Fruit fly (Drosophila melanogaster): ENCODE measurements around the gene CG14384.
A peak's percentile ranks its signal among the peaks of the same experiment; 100 is the strongest.

CG14384 gene

DNA sequence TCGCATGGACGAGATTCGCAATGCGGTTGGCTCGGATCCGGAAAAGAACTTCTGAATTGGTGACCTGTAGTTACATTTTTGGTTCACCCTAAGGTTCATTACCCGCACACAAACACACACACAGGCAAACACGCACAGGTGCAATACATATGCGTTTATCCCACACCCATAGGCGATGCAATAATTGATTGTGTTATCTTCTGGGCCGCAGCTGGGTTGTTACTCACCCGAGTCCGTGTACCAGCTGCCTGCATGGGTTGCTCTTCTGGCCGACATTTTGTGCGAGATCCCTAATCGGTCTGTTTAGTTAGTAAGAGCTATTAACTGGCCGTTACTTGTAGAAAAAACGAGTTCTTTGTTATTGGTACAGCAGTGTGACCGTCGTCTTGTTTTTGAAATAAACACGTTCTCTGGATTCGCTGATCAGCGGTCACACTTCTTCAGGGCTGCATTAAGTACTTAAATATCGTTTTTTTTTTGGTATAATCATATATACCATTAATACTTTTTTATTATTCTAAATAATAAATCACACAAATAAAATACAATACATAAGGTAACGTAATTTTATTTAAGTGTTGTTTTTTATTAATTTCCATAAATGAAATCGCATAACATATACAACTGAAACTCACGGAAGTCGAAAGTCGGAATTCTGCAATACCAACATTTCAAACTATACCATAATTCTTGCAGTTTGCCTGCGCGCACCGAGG is 43.6 kb upstream of the CG14384 start, which contains the start of gene CG8031 (continued):
- TF ChIP-seq CG10267 (tag; optimal IDR thresholded peaks at IDR 0.05) (peak; percentile 60), Meics (GFP tag; optimal IDR thresholded peaks at IDR 0.05) (no peak), mam (GFP tag; optimal IDR thresholded peaks at IDR 0.05) (no peak), CG11093 (GFP tag; IDR thresholded peaks at IDR 0.05) (no peak), NC2β (GFP tag; optimal IDR thresholded peaks at IDR 0.05) (no peak), CG11398 (GFP tag; optimal IDR thresholded peaks at IDR 0.05) (no peak), YL-1 (GFP tag; optimal IDR thresholded peaks at IDR 0.05) (peak; percentile 46), CG10321 (GFP tag; IDR thresholded peaks at IDR 0.05) (0 out of 2 replicates have a peak, but pooled peaks have one; percentile 16), CG18619 (GFP tag; optimal IDR thresholded peaks at IDR 0.05) (no peak), Hmr (GFP tag; optimal IDR thresholded peaks at IDR 0.05) (no peak), bbx (GFP tag; IDR thresholded peaks at IDR 0.05; ENCODE audit: partially characterized antibody) (peak; percentile 32; the same call in 1 of the 2 replicates), CG3847 (GFP tag; IDR thresholded peaks at IDR 0.05) (peak; percentile 54), slbo (GFP tag; IDR thresholded peaks at IDR 0.05) (no peak), CG17829 (tag; optimal IDR thresholded peaks at IDR 0.05) (peak; percentile 7), Asciz (GFP tag; optimal IDR thresholded peaks at IDR 0.05) (no peak), CG9817 (tag; optimal IDR thresholded peaks at IDR 0.05) (no peak), tio (GFP tag; optimal IDR thresholded peaks at IDR 0.05) (no peak), CG2875 (GFP tag; optimal IDR thresholded peaks at IDR 0.05) (no peak), CG7271 (tag; optimal IDR thresholded peaks at IDR 0.05) (no peak), CG14710 (tag; optimal IDR thresholded peaks at IDR 0.05) (peak; percentile 83), BEAF-32 (GFP tag; optimal IDR thresholded peaks at IDR 0.05) (peak; percentile 60), NfI (GFP tag; optimal IDR thresholded peaks at IDR 0.05) (no peak), fu2 (GFP tag; optimal IDR thresholded peaks at IDR 0.05) (no peak), zen (tag; optimal IDR thresholded peaks at IDR 0.05) (no peak), gsb (GFP tag; IDR thresholded peaks at IDR 0.05) (no peak), ab (GFP tag; optimal IDR thresholded peaks at IDR 0.05) (no peak), CG13775 (GFP tag; optimal IDR thresholded peaks at IDR 0.05) (no peak), CG33213 (GFP tag; optimal IDR thresholded peaks at IDR 0.05) (no peak), NK7.1 (GFP tag; optimal IDR thresholded peaks at IDR 0.05) (no peak), grau (tag; optimal IDR thresholded peaks at IDR 0.05) (no peak), H2.0 (GFP tag; IDR thresholded peaks at IDR 0.05) (no peak), CG3407 (GFP tag; optimal IDR thresholded peaks at IDR 0.05) (no peak), lov (optimal IDR thresholded peaks at IDR 0.05) (no peak), lov (GFP tag; IDR thresholded peaks at IDR 0.05) (no peak), CG8281 (tag; optimal IDR thresholded peaks at IDR 0.05) (no peak), row (GFP tag; IDR thresholded peaks at IDR 0.05) (peak; percentile 38; the same call in 1 of the 3 replicates), chinmo (GFP tag; IDR thresholded peaks at IDR 0.05; ENCODE audit: partially characterized antibody) (peak; percentile 91; the same call in 3 of the 4 replicates), otp (GFP tag; IDR thresholded peaks at IDR 0.05) (no peak), CG12219 (GFP tag; optimal IDR thresholded peaks at IDR 0.05) (no peak), trem (tag; optimal IDR thresholded peaks at IDR 0.05) (peak; percentile 26), Pdp1 (GFP tag; optimal IDR thresholded peaks at IDR 0.05) (no peak), Sin3A (optimal IDR thresholded peaks at IDR 0.05) (peak; percentile 91), az2 (GFP tag; optimal IDR thresholded peaks at IDR 0.05) (no peak), Jarid2 (GFP tag; optimal IDR thresholded peaks at IDR 0.05) (no peak), sna (GFP tag; IDR thresholded peaks at IDR 0.05; ENCODE audit: partially characterized antibody) (peak; percentile 55; the same call in 1 of the 2 replicates), amos (GFP tag; IDR thresholded peaks at IDR 0.05; ENCODE audit: partially characterized antibody) (no peak; the same call in 1 of the 2 replicates), Atf-2 (GFP tag; optimal IDR thresholded peaks at IDR 0.05) (no peak), Elba2 (GFP tag; optimal IDR thresholded peaks at IDR 0.05) (no peak), CG30431 (GFP tag; optimal IDR thresholded peaks at IDR 0.05) (no peak)

Data from whole organism, embryonic.